Fruit fly (Drosophila melanogaster) whole organism, embryonic: ENCODE measurements around the gene CG9269.

Experiments used
- ATbp ChIP-seq: fragments of 200-800 bp; sonication (Bioruptor generic); optimal IDR thresholded peaks from 2 replicates; lab custom pipeline; 2017; ENCODE audit warnings: missing biosample characterization, mild to moderate bottlenecking, missing genetic modification characterization, missing genetic modification reagents
- Bteb2 ChIP-seq: fragments of 200-800 bp; sonication (Bioruptor generic); optimal IDR thresholded peaks from 2 replicates; lab custom pipeline; 2016; ENCODE audit warnings: missing biosample characterization, missing genetic modification characterization
- CG14965 ChIP-seq: fragments of 200-800 bp; sonication (Bioruptor generic); optimal IDR thresholded peaks from 2 replicates; lab custom pipeline; 2016; ENCODE audit warnings: missing biosample characterization, missing genetic modification characterization, borderline replicate concordance
- CG1529 ChIP-seq: fragments of 200-800 bp; sonication (Bioruptor generic); optimal IDR thresholded peaks from 3 replicates; lab custom pipeline; 2018; ENCODE audit warnings: missing biosample characterization, missing genetic modification characterization
- CG16863 ChIP-seq: fragments of 200-800 bp; sonication (Bioruptor generic); optimal IDR thresholded peaks from 3 replicates; lab custom pipeline; 2016; ENCODE audit warnings: missing biosample characterization, missing genetic modification characterization
- CG17802 ChIP-seq: fragments of 200-800 bp; sonication (Bioruptor generic); optimal IDR thresholded peaks from 2 replicates; lab custom pipeline; 2018; ENCODE audit warnings: missing biosample characterization, mild to moderate bottlenecking, missing genetic modification characterization, moderate library complexity
- CG17829 ChIP-seq: fragments of 200-800 bp; optimal IDR thresholded peaks from 2 replicates; lab custom pipeline; 2019; ENCODE audit warnings: missing biosample characterization, mild to moderate bottlenecking, missing genetic modification characterization, moderate library complexity
- CG18476 ChIP-seq: fragments of 200-800 bp; sonication (Bioruptor generic); optimal IDR thresholded peaks from 2 replicates; lab custom pipeline; 2016; ENCODE audit warnings: missing biosample characterization, mild to moderate bottlenecking, missing genetic modification characterization
- CG18764 ChIP-seq: fragments of 200-800 bp; sonication (Bioruptor generic); optimal IDR thresholded peaks from 3 replicates; lab custom pipeline; 2016; ENCODE audit warnings: missing biosample characterization, missing genetic modification characterization
- CG2116 ChIP-seq: fragments of 200-800 bp; sonication (Bioruptor generic); optimal IDR thresholded peaks from 3 replicates; lab custom pipeline; 2018; ENCODE audit warnings: missing biosample characterization, mild to moderate bottlenecking, missing genetic modification characterization
- CG2120 ChIP-seq: fragments of 200-800 bp; sonication (Bioruptor generic); optimal IDR thresholded peaks from 3 replicates; lab custom pipeline; 2016; ENCODE audit warnings: missing biosample characterization, missing genetic modification characterization
- CG2712 ChIP-seq: fragments of 200-800 bp; optimal IDR thresholded peaks from 3 replicates; lab custom pipeline; 2019; ENCODE audit warnings: missing biosample characterization, mild to moderate bottlenecking, missing genetic modification characterization, moderate library complexity
- CG3065 ChIP-seq: fragments of 200-800 bp; sonication (Bioruptor generic); optimal IDR thresholded peaks from 2 replicates; lab custom pipeline; 2016; ENCODE audit warnings: missing biosample characterization, missing genetic modification characterization
- CG31224 ChIP-seq: fragments of 200-800 bp; sonication (Bioruptor generic); IDR thresholded peaks from 2 replicates; pipeline ENCODE4 v1.3.6; 2022; ENCODE audit warnings: missing biosample characterization, missing genetic modification characterization
- CG31441 ChIP-seq: fragments of 200-800 bp; sonication (Bioruptor generic); IDR thresholded peaks from 2 replicates; pipeline ENCODE4 v1.3.6; 2022; ENCODE audit warnings: missing biosample characterization, missing genetic modification characterization
- CG32532 ChIP-seq: fragments of 200-800 bp; sonication (Bioruptor generic); IDR thresholded peaks from 2 replicates; pipeline ENCODE4 v1.3.6; 2022; ENCODE audit warnings: missing biosample characterization, missing genetic modification characterization
- CG34224 ChIP-seq: fragments of 200-800 bp; sonication (Bioruptor generic); IDR thresholded peaks from 3 replicates; pipeline ENCODE4 v1.3.6; 2022; ENCODE audit warnings: missing biosample characterization, missing genetic modification characterization; ENCODE audit not compliant: partially characterized antibody
- CG3838 ChIP-seq: fragments of 200-800 bp; sonication (Bioruptor generic); optimal IDR thresholded peaks from 3 replicates; lab custom pipeline; 2016; ENCODE audit warnings: missing biosample characterization, missing genetic modification characterization
- CG4424 ChIP-seq: fragments of 200-800 bp; sonication (Bioruptor generic); optimal IDR thresholded peaks from 3 replicates; lab custom pipeline; 2016; ENCODE audit warnings: missing biosample characterization, missing genetic modification characterization
- CG4730 ChIP-seq: fragments of 200-800 bp; sonication (Bioruptor generic); IDR thresholded peaks from 2 replicates; pipeline ENCODE4 v1.3.6; 2022; ENCODE audit warnings: missing biosample characterization, missing genetic modification characterization
- CG9609 ChIP-seq: fragments of 200-800 bp; sonication (Bioruptor generic); optimal IDR thresholded peaks from 3 replicates; lab custom pipeline; 2016; ENCODE audit warnings: missing biosample characterization, missing genetic modification characterization
- D19A ChIP-seq: fragments of 200-800 bp; optimal IDR thresholded peaks from 3 replicates; lab custom pipeline; 2019; ENCODE audit warnings: missing biosample characterization, mild to moderate bottlenecking, missing genetic modification characterization, moderate library complexity
- Mrtf ChIP-seq: fragments of 200-800 bp; sonication (Bioruptor generic); IDR thresholded peaks from 3 replicates; pipeline ENCODE4 v1.3.6; 2022; ENCODE audit warnings: missing biosample characterization, missing genetic modification characterization
- Rfx ChIP-seq: fragments of 200-800 bp; sonication (Bioruptor generic); IDR thresholded peaks from 2 replicates; pipeline ENCODE4 v1.3.6; 2022; ENCODE audit warnings: missing biosample characterization, missing genetic modification characterization
- Side ChIP-seq: fragments of 200-800 bp; sonication (Bioruptor generic); optimal IDR thresholded peaks from 2 replicates; lab custom pipeline; 2016; ENCODE audit warnings: missing biosample characterization, missing genetic modification characterization
- Six4 ChIP-seq: fragments of 200-800 bp; sonication (Bioruptor generic); optimal IDR thresholded peaks from 2 replicates; lab custom pipeline; 2016; ENCODE audit warnings: missing biosample characterization, missing genetic modification characterization
- Trl ChIP-seq, 3 experiments: fragments of >200 bp in 2 of 3; fragments of 200-800 bp in 1 of 3; sonication (Bioruptor generic) in 1 of 3; optimal IDR thresholded peaks; 2 replicates in 1 of 3; 3 replicates in 2 of 3; lab custom pipeline; 2016 to 2017; ENCODE audit warnings: missing biosample characterization in 1 of 3, missing genetic modification characterization in 1 of 3
- ara ChIP-seq: fragments of 200-800 bp; sonication (Bioruptor generic); IDR thresholded peaks from 2 replicates; pipeline ENCODE4 v1.3.6; 2022; ENCODE audit warnings: missing biosample characterization, missing genetic modification characterization
- az2 ChIP-seq: fragments of 200-800 bp; sonication (Bioruptor generic); optimal IDR thresholded peaks from 3 replicates; lab custom pipeline; 2016; ENCODE audit warnings: missing biosample characterization, missing genetic modification characterization
- bcd ChIP-seq: fragments of 200-800 bp; sonication (Bioruptor generic); optimal IDR thresholded peaks from 2 replicates; lab custom pipeline; 2017; ENCODE audit warnings: missing biosample characterization, mild to moderate bottlenecking, missing genetic modification characterization
- bsh ChIP-seq, 2 experiments: fragments of 200-800 bp; sonication (Bioruptor generic); optimal IDR thresholded peaks; 2 replicates each; lab custom pipeline; 2017 to 2018; ENCODE audit warnings: mild to moderate bottlenecking in 2 of 2, missing biosample characterization in 2 of 2, missing genetic modification characterization in 2 of 2, moderate library complexity in 1 of 2
- caup ChIP-seq: fragments of 200-800 bp; sonication (Bioruptor generic); optimal IDR thresholded peaks from 3 replicates; lab custom pipeline; 2017; ENCODE audit warnings: missing biosample characterization, mild to moderate bottlenecking, missing genetic modification characterization, moderate library complexity; ENCODE audit not compliant: severe bottlenecking
- chinmo ChIP-seq: fragments of 200-800 bp; sonication (Bioruptor generic); IDR thresholded peaks from 4 replicates; pipeline ENCODE4 v1.3.6; 2022; ENCODE audit warnings: missing biosample characterization, missing genetic modification characterization; ENCODE audit not compliant: partially characterized antibody
- disco-r ChIP-seq: fragments of 200-800 bp; sonication (Bioruptor generic); optimal IDR thresholded peaks from 2 replicates; lab custom pipeline; 2016; ENCODE audit warnings: missing biosample characterization, missing genetic modification characterization
- exex ChIP-seq: fragments of 200-800 bp; sonication (Bioruptor generic); optimal IDR thresholded peaks from 4 replicates; lab custom pipeline; 2018; ENCODE audit warnings: missing biosample characterization, mild to moderate bottlenecking, missing genetic modification characterization, moderate library complexity
- her ChIP-seq: fragments of 200-800 bp; sonication (Bioruptor generic); optimal IDR thresholded peaks from 2 replicates; lab custom pipeline; 2016; ENCODE audit warnings: missing biosample characterization, missing genetic modification characterization
- jigr1 ChIP-seq: fragments of 200-800 bp; sonication (Bioruptor generic); IDR thresholded peaks from 3 replicates; pipeline ENCODE4 v1.3.6; 2022; ENCODE audit warnings: missing biosample characterization, missing genetic modification characterization
- kni ChIP-seq: fragments of 200-800 bp; sonication (Bioruptor generic); optimal IDR thresholded peaks from 3 replicates; lab custom pipeline; 2017; ENCODE audit warnings: mild to moderate bottlenecking, missing biosample characterization, missing genetic modification reagents, missing genetic modification characterization
- mam ChIP-seq: fragments of 200-800 bp; sonication (Bioruptor generic); optimal IDR thresholded peaks from 3 replicates; lab custom pipeline; 2016; ENCODE audit warnings: missing biosample characterization, missing genetic modification characterization
- mirr ChIP-seq: fragments of 200-800 bp; sonication (Bioruptor generic); optimal IDR thresholded peaks from 3 replicates; lab custom pipeline; 2018; ENCODE audit warnings: missing biosample characterization, mild to moderate bottlenecking, missing genetic modification characterization
- nerfin-2 ChIP-seq: fragments of 200-800 bp; sonication (Bioruptor generic); IDR thresholded peaks from 2 replicates; pipeline ENCODE4 v1.3.6; 2022; ENCODE audit warnings: missing biosample characterization, missing genetic modification characterization; ENCODE audit not compliant: partially characterized antibody
- prd ChIP-seq, 3 experiments: fragments of >200 bp in 2 of 3; fragments of 200-800 bp in 1 of 3; sonication (Bioruptor generic) in 1 of 3; optimal IDR thresholded peaks in 2 of 3; IDR thresholded peaks in 1 of 3; 2 replicates in 2 of 3; 3 replicates in 1 of 3; pipeline versions ENCODE4 v1.3.6 to Lab custom; 2017 to 2022; ENCODE audit warnings: missing biosample characterization in 1 of 3, missing genetic modification characterization in 1 of 3
- run ChIP-seq: fragments of 200-800 bp; sonication (Bioruptor generic); optimal IDR thresholded peaks from 3 replicates; lab custom pipeline; 2018; ENCODE audit warnings: missing biosample characterization, mild to moderate bottlenecking, missing genetic modification characterization
- sima ChIP-seq: fragments of 200-800 bp; sonication (Bioruptor generic); optimal IDR thresholded peaks from 2 replicates; lab custom pipeline; 2016; ENCODE audit warnings: missing biosample characterization, missing genetic modification characterization
- ssp ChIP-seq: fragments of 200-800 bp; sonication (Bioruptor generic); IDR thresholded peaks from 2 replicates; pipeline ENCODE4 v1.3.6; 2022; ENCODE audit warnings: missing biosample characterization, missing genetic modification characterization
- trh ChIP-seq: fragments of 200-800 bp; sonication (Bioruptor generic); optimal IDR thresholded peaks from 2 replicates; lab custom pipeline; 2016; ENCODE audit warnings: missing biosample characterization, missing genetic modification characterization
- vnd ChIP-seq: fragments of 200-800 bp; sonication (Bioruptor generic); IDR thresholded peaks from 3 replicates; pipeline ENCODE4 v1.3.6; 2022; ENCODE audit warnings: missing biosample characterization, missing genetic modification characterization; ENCODE audit not compliant: partially characterized antibody
- zf30C ChIP-seq: fragments of 200-800 bp; sonication (Bioruptor generic); optimal IDR thresholded peaks from 3 replicates; lab custom pipeline; 2018; ENCODE audit warnings: missing biosample characterization, mild to moderate bottlenecking, missing genetic modification characterization

The CG9269 gene

dm6 chr3R:13660924-13661659 is 45.4 kb downstream of the CG9269 start, which contains the start of gene B52 (continued):
- peak; percentile 52 for TF ChIP-seq CG2116
- no peak for TF ChIP-seq prd (optimal IDR thresholded peaks at IDR 0.05; lab: Kevin White, UChicago)
- peak; percentile 66 for TF ChIP-seq prd (GFP tag; IDR thresholded peaks at IDR 0.05; lab: Robert Waterston, UW)
- TF ChIP-seq sima = no peak
- no peak for TF ChIP-seq jigr1
- TF ChIP-seq CG34224 = no peak
- TF ChIP-seq CG31224 (GFP tag; lab: Robert Waterston, UW) = peak; percentile 43
- peak; percentile 78 for TF ChIP-seq bcd (GFP tag; lab: Kevin White, UChicago)
- peak; percentile 88 for TF ChIP-seq mirr (GFP tag; lab: Kevin White, UChicago)
- peak; percentile 71 for TF ChIP-seq her
- TF ChIP-seq CG17829 (tag; lab: Kevin White, UChicago) = peak; percentile 20
- peak; percentile 66 for TF ChIP-seq mam (GFP tag; lab: Kevin White, UChicago)
- peak; percentile 49; the same call in 1 of the 3 replicates for TF ChIP-seq Mrtf (GFP tag; lab: Robert Waterston, UW)
- TF ChIP-seq CG18764 (GFP tag; lab: Kevin White, UChicago) = peak; percentile 55
- no peak for TF ChIP-seq CG18476
- peak; percentile 46; the same call in 1 of the 2 replicates for TF ChIP-seq ara (GFP tag; lab: Robert Waterston, UW)
- no peak for TF ChIP-seq CG14965 (GFP tag; lab: Kevin White, UChicago)
- no peak for TF ChIP-seq nerfin-2
- peak; percentile 62 for TF ChIP-seq disco-r
- TF ChIP-seq exex (tag; lab: Kevin White, UChicago) = no peak
- TF ChIP-seq CG3838 (GFP tag; lab: Kevin White, UChicago) = no peak
- peak; percentile 42 for TF ChIP-seq Bteb2 (GFP tag; lab: Kevin White, UChicago)
- TF ChIP-seq CG17802 (tag; lab: Kevin White, UChicago) = peak; percentile 93
- peak; percentile 42 for TF ChIP-seq CG1529 (GFP tag; lab: Kevin White, UChicago)
- peak; percentile 12 for TF ChIP-seq CG2120 (GFP tag; lab: Kevin White, UChicago)
- TF ChIP-seq chinmo (GFP tag; lab: Robert Waterston, UW) = 0 out of 4 replicates have a peak, but pooled peaks have one; percentile 25
- peak; percentile 50 for TF ChIP-seq CG4424
- peak; percentile 76 for TF ChIP-seq ssp (GFP tag; lab: Robert Waterston, UW)
- no peak for TF ChIP-seq Trl (optimal IDR thresholded peaks at IDR 0.05; lab: Kevin White, UChicago)
- TF ChIP-seq Trl (GFP tag; optimal IDR thresholded peaks at IDR 0.05; lab: Kevin White, UChicago) = peak; percentile 51
- TF ChIP-seq vnd = 0 out of 3 replicates have a peak, but pooled peaks have one; percentile 33
- no peak for TF ChIP-seq run (tag; lab: Kevin White, UChicago)
- 0 out of 2 replicates have a peak, but pooled peaks have one; percentile 26 for TF ChIP-seq CG4730
- TF ChIP-seq Rfx (GFP tag; lab: Robert Waterston, UW) = peak; percentile 82
- TF ChIP-seq CG9609 (GFP tag; lab: Kevin White, UChicago) = peak; percentile 48
- TF ChIP-seq ATbp (GFP tag; lab: Kevin White, UChicago) = peak; percentile 54
- peak; percentile 47 for TF ChIP-seq CG16863 (GFP tag; lab: Kevin White, UChicago)
- TF ChIP-seq CG3065 = peak; percentile 25
- peak; percentile 68 for TF ChIP-seq Side (GFP tag; lab: Kevin White, UChicago)
- peak; percentile 16 for TF ChIP-seq D19A (tag; lab: Kevin White, UChicago)
- no peak for TF ChIP-seq Six4 (GFP tag; lab: Kevin White, UChicago)
- TF ChIP-seq caup (GFP tag; lab: Kevin White, UChicago) = peak; percentile 88
- no peak; the same call in none of the 2 replicates for TF ChIP-seq CG31441 (GFP tag; lab: Robert Waterston, UW)
- TF ChIP-seq zf30C (GFP tag; lab: Kevin White, UChicago) = peak; percentile 20
- TF ChIP-seq CG2712 (tag; lab: Kevin White, UChicago) = peak; percentile 42
- peak; percentile 86 for TF ChIP-seq kni (GFP tag; lab: Kevin White, UChicago)
- peak; percentile 22 to 58 for TF ChIP-seq bsh (GFP tag; optimal IDR thresholded peaks at IDR 0.05; lab: Kevin White, UChicago)
- TF ChIP-seq az2 (GFP tag; lab: Kevin White, UChicago) = peak; percentile 15
- TF ChIP-seq CG32532 (GFP tag; lab: Robert Waterston, UW) = peak; percentile 77
- TF ChIP-seq trh (GFP tag; lab: Kevin White, UChicago) = no peak
